Worm (Caenorhabditis elegans) whole organism, mixed stage, embryonic: ENCODE results near the gene prmt-5.

Source experiments
- ceh-43 ChIP-seq: fragments of 200-800 bp; sonication (Bioruptor generic); optimal IDR thresholded peaks from 2 replicates; lab custom pipeline; 2018; ENCODE audit warnings: mild to moderate bottlenecking, missing genetic modification characterization, moderate library complexity, missing compliant biosample characterization
- elt-1 ChIP-seq: sonication (generic microtip); optimal IDR thresholded peaks from 2 replicates; lab custom pipeline; 2017; ENCODE audit warnings: missing genetic modification characterization, mild to moderate bottlenecking, missing compliant biosample characterization, antibody characterized with exemption, moderate library complexity, borderline replicate concordance; ENCODE audit not compliant: insufficient read depth
- elt-3 ChIP-seq: fragments of 150-350 bp; optimal IDR thresholded peaks from 2 replicates; lab custom pipeline; 2014; ENCODE audit warnings: missing biosample characterization, missing genetic modification characterization
- lsy-2 ChIP-seq: fragments of 150-350 bp; optimal IDR thresholded peaks from 2 replicates; lab custom pipeline; 2014; ENCODE audit warnings: missing biosample characterization, missing genetic modification characterization
- mep-1 ChIP-seq: fragments of 150-350 bp; optimal IDR thresholded peaks from 2 replicates; lab custom pipeline; 2017; ENCODE audit warnings: missing biosample characterization, missing genetic modification reagents, missing genetic modification characterization, inconsistent platforms
- nhr-2 ChIP-seq: fragments of 150-350 bp; optimal IDR thresholded peaks from 2 replicates; lab custom pipeline; 2014; ENCODE audit warnings: missing biosample characterization, missing genetic modification characterization
- nhr-237 ChIP-seq: fragments of 150-350 bp; optimal IDR thresholded peaks from 2 replicates; lab custom pipeline; 2014; ENCODE audit warnings: missing biosample characterization, missing genetic modification characterization
- nhr-28 ChIP-seq: fragments of 150-350 bp; optimal IDR thresholded peaks from 2 replicates; lab custom pipeline; 2014; ENCODE audit warnings: missing biosample characterization, missing genetic modification characterization
- pha-4 ChIP-seq: fragments of 150-350 bp; optimal IDR thresholded peaks from 2 replicates; lab custom pipeline; 2018; ENCODE audit warnings: missing biosample characterization, missing genetic modification reagents, missing genetic modification characterization
- sptf-1 ChIP-seq: sonication (generic microtip); optimal IDR thresholded peaks from 2 replicates; lab custom pipeline; 2017; ENCODE audit warnings: mild to moderate bottlenecking, missing genetic modification characterization, moderate library complexity, missing compliant biosample characterization
- unc-39 ChIP-seq: fragments of 150-350 bp; optimal IDR thresholded peaks from 2 replicates; lab custom pipeline; 2014; ENCODE audit warnings: missing biosample characterization, missing genetic modification characterization

DNA sequence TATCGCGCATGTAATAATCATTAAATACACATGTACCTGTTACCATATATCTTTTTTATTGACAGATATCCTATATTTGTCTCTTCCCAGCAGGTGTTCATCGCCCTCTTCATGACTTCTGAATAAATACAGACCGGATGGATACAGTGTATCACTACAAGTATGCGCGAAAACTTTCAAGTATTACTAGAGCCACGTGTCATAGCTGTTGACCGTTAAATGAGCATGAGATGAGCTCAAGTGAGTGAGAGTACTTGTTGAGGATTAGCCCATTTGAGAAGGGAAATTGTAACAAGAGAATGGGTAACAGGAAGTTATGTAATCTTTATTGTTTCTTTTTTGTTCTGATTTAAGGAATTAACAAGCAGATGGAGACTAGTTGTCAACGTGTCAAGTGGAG, 14.7 kb downstream of the prmt-5 start:
- TF ChIP-seq nhr-28 = no peak
- TF ChIP-seq lsy-2 (tag; lab: Kevin White, UChicago) = no peak
- TF ChIP-seq elt-1 (tag; lab: Kevin White, UChicago) = no peak
- no peak for TF ChIP-seq sptf-1 (tag; lab: Kevin White, UChicago)
- no peak for TF ChIP-seq pha-4 (tag; lab: Kevin White, UChicago)
- no peak for TF ChIP-seq nhr-237
- no peak for TF ChIP-seq ceh-43
- TF ChIP-seq unc-39 (tag; lab: Kevin White, UChicago) = no peak
- TF ChIP-seq nhr-2 = peak; percentile 92
- no peak for TF ChIP-seq elt-3 (tag; lab: Kevin White, UChicago)
- no peak for TF ChIP-seq mep-1 (tag; lab: Kevin White, UChicago)
